Worm (Caenorhabditis elegans) whole organism, midembryonic: Measurements from ENCODE around the gene ZK652.8.
A peak's percentile ranks its signal among the peaks of the same experiment; 100 is the strongest.

Experiments
- T22C8.4 ChIP-seq: fragments of 200-800 bp; sonication (Bioruptor generic); IDR thresholded peaks from 2 replicates; pipeline ENCODE4 v1.3.6; 2022; ENCODE audit warnings: missing genetic modification characterization, missing compliant biosample characterization
- cog-1 ChIP-seq: sonication (generic microtip); optimal IDR thresholded peaks from 2 replicates; lab custom pipeline; 2016; ENCODE audit warnings: missing genetic modification characterization, missing compliant biosample characterization
- flt-1 ChIP-seq: fragments of 200-800 bp; sonication (Bioruptor generic); IDR thresholded peaks from 2 replicates; pipeline ENCODE4 v1.3.6; 2022; ENCODE audit warnings: missing genetic modification characterization, missing compliant biosample characterization
- klf-2 ChIP-seq: fragments of 200-800 bp; sonication (Bioruptor generic); conservative IDR thresholded peaks from 2 replicates; pipeline ENCODE4 v1.3.6; 2022; ENCODE audit warnings: missing genetic modification reagents, missing genetic modification characterization, missing compliant biosample characterization
- med-1 ChIP-seq: sonication (generic microtip); optimal IDR thresholded peaks from 2 replicates; lab custom pipeline; 2017; ENCODE audit warnings: missing genetic modification characterization, mild to moderate bottlenecking, missing compliant biosample characterization, antibody characterized with exemption, missing genetic modification reagents; ENCODE audit not compliant: insufficient read depth
- ref-1 ChIP-seq: fragments of 200-800 bp; sonication (Bioruptor generic); conservative IDR thresholded peaks from 2 replicates; pipeline ENCODE4 v1.3.6; 2022; ENCODE audit warnings: missing genetic modification reagents, missing genetic modification characterization, missing compliant biosample characterization
- tab-1 ChIP-seq: fragments of 200-800 bp; sonication (Bioruptor generic); IDR thresholded peaks from 2 replicates; pipeline ENCODE4 v1.3.6; 2022; ENCODE audit warnings: missing genetic modification characterization, missing compliant biosample characterization
- ztf-23 ChIP-seq: fragments of 200-800 bp; sonication (Bioruptor generic); IDR thresholded peaks from 2 replicates; pipeline ENCODE4 v1.3.6; 2022; ENCODE audit warnings: missing genetic modification reagents, missing genetic modification characterization, missing compliant biosample characterization
- ztf-29 ChIP-seq: fragments of 200-800 bp; sonication (Bioruptor generic); IDR thresholded peaks from 2 replicates; pipeline ENCODE4 v1.3.6; 2022; ENCODE audit warnings: missing genetic modification reagents, missing genetic modification characterization, missing compliant biosample characterization

ZK652.8 gene

ce11 chrIII:7824041-7824440, 19.4 kb downstream of the ZK652.8 start:
- TF ChIP-seq med-1, result no peak
- TF ChIP-seq flt-1 (GFP tag; lab: Robert Waterston, UW), result peak; percentile 56; the same call in 1 of the 2 replicates

ce11 chrIII:7823285-7823684, 20.2 kb downstream of the ZK652.8 start:
- TF ChIP-seq tab-1 (GFP tag; lab: Robert Waterston, UW), result no peak
- TF ChIP-seq T22C8.4 (GFP tag; lab: Robert Waterston, UW), result no peak
- TF ChIP-seq ztf-29, result no peak
- no peak for TF ChIP-seq klf-2 (GFP tag; lab: Robert Waterston, UW)
- TF ChIP-seq flt-1 (GFP tag; lab: Robert Waterston, UW), result no peak
- no peak for TF ChIP-seq cog-1

ce11 chrIII:7819866-7820265, 23.6 kb downstream of the ZK652.8 start:
- TF ChIP-seq ztf-23 (GFP tag; lab: Robert Waterston, UW), result no peak
- TF ChIP-seq T22C8.4 (GFP tag; lab: Robert Waterston, UW), result no peak
- TF ChIP-seq flt-1 (GFP tag; lab: Robert Waterston, UW), result no peak
- TF ChIP-seq cog-1, result no peak
- TF ChIP-seq med-1, result no peak
- TF ChIP-seq ref-1, result no peak
- no peak for TF ChIP-seq klf-2 (GFP tag; lab: Robert Waterston, UW)
- TF ChIP-seq ztf-29, result no peak
- no peak for TF ChIP-seq tab-1 (GFP tag; lab: Robert Waterston, UW)

- TF ChIP-seq flt-1 (GFP tag; lab: Robert Waterston, UW) (no peak), ztf-23 (GFP tag; lab: Robert Waterston, UW) (no peak), med-1 (no peak), T22C8.4 (GFP tag; lab: Robert Waterston, UW) (no peak), ref-1 (no peak), cog-1 (no peak), tab-1 (GFP tag; lab: Robert Waterston, UW) (no peak), ztf-29 (no peak), klf-2 (GFP tag; lab: Robert Waterston, UW) (no peak)
Observed at ce11 chrIII:7818965-7819364, 24.5 kb downstream of the ZK652.8 start.

ce11 chrIII:7816463-7816862, 27.0 kb downstream of the ZK652.8 start:
- TF ChIP-seq ztf-23 (GFP tag; lab: Robert Waterston, UW) (no peak), ztf-29 (no peak), cog-1 (no peak), tab-1 (GFP tag; lab: Robert Waterston, UW) (no peak), ref-1 (no peak), med-1 (no peak), klf-2 (GFP tag; lab: Robert Waterston, UW) (no peak), flt-1 (GFP tag; lab: Robert Waterston, UW) (no peak)

ce11 chrIII:7815571-7816348, 27.7 kb downstream of the ZK652.8 start:
- TF ChIP-seq ref-1, result no peak
- no peak for TF ChIP-seq flt-1 (GFP tag; lab: Robert Waterston, UW)
- TF ChIP-seq tab-1 (GFP tag; lab: Robert Waterston, UW), result no peak
- no peak for TF ChIP-seq T22C8.4 (GFP tag; lab: Robert Waterston, UW)
- TF ChIP-seq med-1, result no peak
- TF ChIP-seq ztf-29, result no peak
- no peak for TF ChIP-seq ztf-23 (GFP tag; lab: Robert Waterston, UW)
- TF ChIP-seq klf-2 (GFP tag; lab: Robert Waterston, UW), result no peak
- TF ChIP-seq cog-1, result no peak

- TF ChIP-seq klf-2 (GFP tag; lab: Robert Waterston, UW) (no peak), ztf-29 (no peak), ref-1 (no peak), flt-1 (GFP tag; lab: Robert Waterston, UW) (no peak), cog-1 (no peak), med-1 (no peak), T22C8.4 (GFP tag; lab: Robert Waterston, UW) (no peak), ztf-23 (GFP tag; lab: Robert Waterston, UW) (no peak), tab-1 (GFP tag; lab: Robert Waterston, UW) (no peak)
Observed at ce11 chrIII:7815056-7815366, 28.4 kb downstream of the ZK652.8 start.

ce11 chrIII:7814159-7815055, 29.0 kb downstream of the ZK652.8 start, which contains the start of gene egl-5:
Gene egl-5 (plus strand): TSS chrIII:7814374.
- no peak for TF ChIP-seq ztf-23 (GFP tag; lab: Robert Waterston, UW)
- TF ChIP-seq klf-2 (GFP tag; lab: Robert Waterston, UW), result no peak
- TF ChIP-seq med-1, result no peak
- TF ChIP-seq tab-1 (GFP tag; lab: Robert Waterston, UW), result no peak
- no peak for TF ChIP-seq ztf-29
- no peak for TF ChIP-seq cog-1
- TF ChIP-seq flt-1 (GFP tag; lab: Robert Waterston, UW), result no peak
- no peak for TF ChIP-seq T22C8.4 (GFP tag; lab: Robert Waterston, UW)
- TF ChIP-seq ref-1, result no peak

ce11 chrIII:7812208-7812880, 31.1 kb downstream of the ZK652.8 start:
- TF ChIP-seq klf-2 (GFP tag; lab: Robert Waterston, UW) (no peak), ztf-23 (GFP tag; lab: Robert Waterston, UW) (peak; percentile 40; the same call in 1 of the 2 replicates), T22C8.4 (GFP tag; lab: Robert Waterston, UW) (no peak), cog-1 (no peak)
